4 fruit fly cellular contexts compared by ENCODE assay signal in genomic region chr3R:21520183-21520582, dm6.
TF ChIP-seq lines count a peak whose summit lies in the region.

No protein-coding gene starts in this region.

TF ChIP-seq in whole organism, adult, 20 proteins besides CTCF, POLR2A, EP300 and RAD21 (continued from another document):
- TF ChIP-seq cic (GFP tag; optimal IDR thresholded peaks at IDR 0.05; lab: Kevin White, UChicago) (peak; percentile 25), tj (GFP tag; optimal IDR thresholded peaks at IDR 0.05; lab: Kevin White, UChicago) (peak; percentile 71)

TF ChIP-seq in whole organism, embryonic, 481 proteins besides CTCF, POLR2A, EP300 and RAD21 (continued from another document and continues in another):
- TF ChIP-seq Stat92E (GFP tag; optimal IDR thresholded peaks at IDR 0.05; lab: Kevin White, UChicago), result peak in 1 of 3 experiments; percentile 3
- peak; percentile 99 for TF ChIP-seq ap (GFP tag; IDR thresholded peaks at IDR 0.05; lab: Robert Waterston, UW)
- TF ChIP-seq CG2199 (GFP tag; IDR thresholded peaks at IDR 0.05; lab: Robert Waterston, UW), result peak; percentile 99
- TF ChIP-seq C15 (GFP tag; IDR thresholded peaks at IDR 0.05; lab: Robert Waterston, UW), result peak; percentile 98
- TF ChIP-seq HLH4C (GFP tag; IDR thresholded peaks at IDR 0.05; lab: Robert Waterston, UW; ENCODE audit: partially characterized antibody), result no peak
- TF ChIP-seq ato (GFP tag; IDR thresholded peaks at IDR 0.05; lab: Robert Waterston, UW; ENCODE audit: partially characterized antibody), result 0 out of 2 replicates have a peak, but pooled peaks have one; percentile 24
- TF ChIP-seq CG10366 (GFP tag; IDR thresholded peaks at IDR 0.05; lab: Robert Waterston, UW), result peak; percentile 99
- TF ChIP-seq danr (GFP tag; IDR thresholded peaks at IDR 0.05; lab: Robert Waterston, UW), result peak; percentile 94
- peak in 1 of 2 experiments; percentile 98 for TF ChIP-seq bsh (GFP tag; optimal IDR thresholded peaks at IDR 0.05; lab: Kevin White, UChicago)
- peak; percentile 93 for TF ChIP-seq jumu (GFP tag; optimal IDR thresholded peaks at IDR 0.05; lab: Kevin White, UChicago)
- peak; percentile 99 for TF ChIP-seq CG8089 (GFP tag; optimal IDR thresholded peaks at IDR 0.05; lab: Kevin White, UChicago)
- TF ChIP-seq CG2889 (GFP tag; IDR thresholded peaks at IDR 0.05; lab: Robert Waterston, UW), result peak; percentile 96
- TF ChIP-seq wor (GFP tag; IDR thresholded peaks at IDR 0.05; lab: Robert Waterston, UW), result peak; percentile 91
- TF ChIP-seq seq (GFP tag; IDR thresholded peaks at IDR 0.05; lab: Robert Waterston, UW), result peak; percentile 97
- peak; percentile 98 for TF ChIP-seq CG3281 (GFP tag; optimal IDR thresholded peaks at IDR 0.05; lab: Kevin White, UChicago)
- peak; percentile 95 for TF ChIP-seq CG17612 (GFP tag; IDR thresholded peaks at IDR 0.05; lab: Robert Waterston, UW)
- TF ChIP-seq H15 (GFP tag; IDR thresholded peaks at IDR 0.05; lab: Robert Waterston, UW), result peak; percentile 99
- TF ChIP-seq Eip74EF (GFP tag; optimal IDR thresholded peaks at IDR 0.05; lab: Kevin White, UChicago), result peak in 1 of 2 experiments; percentile 73
- no peak for TF ChIP-seq unc-4 (GFP tag; IDR thresholded peaks at IDR 0.05; lab: Robert Waterston, UW; ENCODE audit: partially characterized antibody)
- no peak for TF ChIP-seq Lpt (GFP tag; optimal IDR thresholded peaks at IDR 0.05; lab: Kevin White, UChicago)
- peak; percentile 95 for TF ChIP-seq CG31224 (GFP tag; IDR thresholded peaks at IDR 0.05; lab: Robert Waterston, UW)
- TF ChIP-seq ttk (GFP tag; IDR thresholded peaks at IDR 0.05; lab: Robert Waterston, UW), result peak; percentile 99
- peak; percentile 98 for TF ChIP-seq HmgZ (tag; optimal IDR thresholded peaks at IDR 0.05; lab: Kevin White, UChicago)
- peak; percentile 99 for TF ChIP-seq CG9727 (GFP tag; optimal IDR thresholded peaks at IDR 0.05; lab: Kevin White, UChicago)
- peak; percentile 98 for TF ChIP-seq chn (GFP tag; optimal IDR thresholded peaks at IDR 0.05; lab: Kevin White, UChicago)
- peak; percentile 89 for TF ChIP-seq esg (GFP tag; conservative IDR thresholded peaks at IDR 0.05; lab: Robert Waterston, UW)
- peak; percentile 100 for TF ChIP-seq zfh1 (GFP tag; IDR thresholded peaks at IDR 0.05; lab: Robert Waterston, UW)
- peak; percentile 98 for TF ChIP-seq Optix (GFP tag; IDR thresholded peaks at IDR 0.05; lab: Robert Waterston, UW)
- TF ChIP-seq sim (GFP tag; IDR thresholded peaks at IDR 0.05; lab: Robert Waterston, UW), result peak; percentile 96
- peak; percentile 97 for TF ChIP-seq luna (GFP tag; optimal IDR thresholded peaks at IDR 0.05; lab: Kevin White, UChicago)
- peak; percentile 96 for TF ChIP-seq wek (GFP tag; optimal IDR thresholded peaks at IDR 0.05; lab: Kevin White, UChicago)
- TF ChIP-seq al (GFP tag; IDR thresholded peaks at IDR 0.05; lab: Robert Waterston, UW), result peak; percentile 97
- peak; percentile 99 for TF ChIP-seq CG10654 (GFP tag; optimal IDR thresholded peaks at IDR 0.05; lab: Kevin White, UChicago)
- TF ChIP-seq stwl (tag; optimal IDR thresholded peaks at IDR 0.05; lab: Kevin White, UChicago), result peak; percentile 96
- TF ChIP-seq toy (GFP tag; IDR thresholded peaks at IDR 0.05; lab: Robert Waterston, UW), result peak; percentile 95
- no peak for TF ChIP-seq Dll (GFP tag; IDR thresholded peaks at IDR 0.05; lab: Robert Waterston, UW; ENCODE audit: partially characterized antibody)
- peak; percentile 96 for TF ChIP-seq twi (tag; optimal IDR thresholded peaks at IDR 0.05; lab: Kevin White, UChicago)
- peak; percentile 87 for TF ChIP-seq CG32767 (GFP tag; IDR thresholded peaks at IDR 0.05; lab: Robert Waterston, UW)
- TF ChIP-seq pfk (GFP tag; optimal IDR thresholded peaks at IDR 0.05; lab: Kevin White, UChicago), result peak; percentile 87
- peak; percentile 95 for TF ChIP-seq psq (GFP tag; optimal IDR thresholded peaks at IDR 0.05; lab: Kevin White, UChicago)
- peak; percentile 92 for TF ChIP-seq CG11696 (GFP tag; IDR thresholded peaks at IDR 0.05; lab: Robert Waterston, UW)
- no peak for TF ChIP-seq hth (optimal IDR thresholded peaks at IDR 0.05; lab: Kevin White, UChicago)

TF ChIP-seq in whole organism, prepupa, 60 proteins besides CTCF, POLR2A, EP300 and RAD21 (continued from another document):
- peak; percentile 93 for TF ChIP-seq net (GFP tag; optimal IDR thresholded peaks at IDR 0.05; lab: Kevin White, UChicago)
- peak; percentile 97 for TF ChIP-seq cyc (GFP tag; optimal IDR thresholded peaks at IDR 0.05; lab: Kevin White, UChicago)
- TF ChIP-seq eg (GFP tag; IDR thresholded peaks at IDR 0.05; lab: Robert Waterston, UW), result peak; percentile 93
- peak; percentile 95 for TF ChIP-seq OdsH (GFP tag; optimal IDR thresholded peaks at IDR 0.05; lab: Kevin White, UChicago)
- TF ChIP-seq Ets96B (tag; optimal IDR thresholded peaks at IDR 0.05; lab: Kevin White, UChicago), result no peak
- peak; percentile 78 for TF ChIP-seq CG9139 (GFP tag; optimal IDR thresholded peaks at IDR 0.05; lab: Kevin White, UChicago)
- peak; percentile 92 for TF ChIP-seq CG34406 (GFP tag; optimal IDR thresholded peaks at IDR 0.05; lab: Kevin White, UChicago)
- peak; percentile 96 for TF ChIP-seq esn (GFP tag; optimal IDR thresholded peaks at IDR 0.05; lab: Kevin White, UChicago)
- TF ChIP-seq fkh (GFP tag; optimal IDR thresholded peaks at IDR 0.05; lab: Kevin White, UChicago), result peak; percentile 91
- peak; percentile 89 for TF ChIP-seq CG10669 (GFP tag; optimal IDR thresholded peaks at IDR 0.05; lab: Kevin White, UChicago)
- TF ChIP-seq Hr4 (GFP tag; optimal IDR thresholded peaks at IDR 0.05; lab: Kevin White, UChicago), result peak; percentile 83
- peak; percentile 92 for TF ChIP-seq svp (GFP tag; lab: Kevin White, UChicago)
- TF ChIP-seq CG11762 (GFP tag; optimal IDR thresholded peaks at IDR 0.05; lab: Kevin White, UChicago; ENCODE audit: insufficient read depth), result peak; percentile 88
- peak; percentile 97 for TF ChIP-seq lz (GFP tag; optimal IDR thresholded peaks at IDR 0.05; lab: Kevin White, UChicago)
- no peak for TF ChIP-seq CG15336 (GFP tag; IDR thresholded peaks at IDR 0.05; lab: Robert Waterston, UW)
- TF ChIP-seq Ets21C (GFP tag; optimal IDR thresholded peaks at IDR 0.05; lab: Kevin White, UChicago), result peak; percentile 83
- peak; percentile 97 for TF ChIP-seq CG31627 (GFP tag; optimal IDR thresholded peaks at IDR 0.05; lab: Kevin White, UChicago)
- TF ChIP-seq pdm3 (GFP tag; optimal IDR thresholded peaks at IDR 0.05; lab: Kevin White, UChicago), result peak; percentile 94
- TF ChIP-seq topi (GFP tag; optimal IDR thresholded peaks at IDR 0.05; lab: Kevin White, UChicago), result peak; percentile 92
- peak; percentile 97 for TF ChIP-seq Hr39 (GFP tag; optimal IDR thresholded peaks at IDR 0.05; lab: Kevin White, UChicago)
- TF ChIP-seq CG6808 (GFP tag; optimal IDR thresholded peaks at IDR 0.05; lab: Kevin White, UChicago), result peak; percentile 81
- TF ChIP-seq CG32006 (GFP tag; optimal IDR thresholded peaks at IDR 0.05; lab: Kevin White, UChicago), result peak; percentile 74
- peak; percentile 89 for TF ChIP-seq CG6792 (GFP tag; optimal IDR thresholded peaks at IDR 0.05; lab: Kevin White, UChicago)
- peak; percentile 87 for TF ChIP-seq Smox (GFP tag; optimal IDR thresholded peaks at IDR 0.05; lab: Kevin White, UChicago)
- peak; percentile 33 to 89 for TF ChIP-seq ss (GFP tag; optimal IDR thresholded peaks at IDR 0.05; lab: Kevin White, UChicago)
- TF ChIP-seq acj6 (GFP tag; optimal IDR thresholded peaks at IDR 0.05; lab: Kevin White, UChicago), result peak; percentile 95
- TF ChIP-seq Eip75B (GFP tag; optimal IDR thresholded peaks at IDR 0.05; lab: Kevin White, UChicago), result peak; percentile 89
- peak; percentile 90 for TF ChIP-seq CG11902 (GFP tag; optimal IDR thresholded peaks at IDR 0.05; lab: Kevin White, UChicago)
- peak; percentile 69 for TF ChIP-seq spab (GFP tag; optimal IDR thresholded peaks at IDR 0.05; lab: Kevin White, UChicago)
- TF ChIP-seq CG3032 (tag; optimal IDR thresholded peaks at IDR 0.05; lab: Kevin White, UChicago), result peak; percentile 87
- TF ChIP-seq Sox102F (GFP tag; optimal IDR thresholded peaks at IDR 0.05; lab: Kevin White, UChicago), result peak; percentile 88
- TF ChIP-seq dac (GFP tag; optimal IDR thresholded peaks at IDR 0.05; lab: Kevin White, UChicago), result peak; percentile 86
- TF ChIP-seq Blimp-1 (GFP tag; optimal IDR thresholded peaks at IDR 0.05; lab: Kevin White, UChicago), result peak; percentile 80
- peak; percentile 91 for TF ChIP-seq CG6854 (GFP tag; optimal IDR thresholded peaks at IDR 0.05; lab: Kevin White, UChicago)
- no peak for TF ChIP-seq dsx (GFP tag; optimal IDR thresholded peaks at IDR 0.05; lab: Kevin White, UChicago; ENCODE audit: poor library complexity, severe bottlenecking)
- TF ChIP-seq CG8119 (GFP tag; IDR thresholded peaks at IDR 0.05; lab: Robert Waterston, UW), result no peak
- peak; percentile 94 for TF ChIP-seq CG8319 (GFP tag; optimal IDR thresholded peaks at IDR 0.05; lab: Kevin White, UChicago)
- no peak for TF ChIP-seq Eip93F (GFP tag; optimal IDR thresholded peaks at IDR 0.05; lab: Kevin White, UChicago)
- TF ChIP-seq fd59A (GFP tag; optimal IDR thresholded peaks at IDR 0.05; lab: Kevin White, UChicago), result peak; percentile 85
- peak; percentile 13 for TF ChIP-seq Hr38 (GFP tag; optimal IDR thresholded peaks at IDR 0.05; lab: Kevin White, UChicago)
- TF ChIP-seq CG16779 (tag; optimal IDR thresholded peaks at IDR 0.05; lab: Kevin White, UChicago), result peak; percentile 53

TF ChIP-seq in whole organism, wandering third instar larva, 38 proteins besides CTCF, POLR2A, EP300 and RAD21 (continued from another document):
- no peak for TF ChIP-seq Dfd (GFP tag; optimal IDR thresholded peaks at IDR 0.05; lab: Kevin White, UChicago)
- TF ChIP-seq Hr78 (GFP tag; optimal IDR thresholded peaks at IDR 0.05; lab: Kevin White, UChicago), result no peak
- peak; percentile 96 for TF ChIP-seq sv (GFP tag; optimal IDR thresholded peaks at IDR 0.05; lab: Kevin White, UChicago)
- TF ChIP-seq fru (GFP tag; optimal IDR thresholded peaks at IDR 0.05; lab: Kevin White, UChicago), result peak; percentile 92
- peak; percentile 94 for TF ChIP-seq HLH106 (tag; optimal IDR thresholded peaks at IDR 0.05; lab: Kevin White, UChicago)
- TF ChIP-seq foxo (GFP tag; optimal IDR thresholded peaks at IDR 0.05; lab: Kevin White, UChicago), result peak; percentile 33 to 96
- peak; percentile 88 for TF ChIP-seq tai (GFP tag; optimal IDR thresholded peaks at IDR 0.05; lab: Kevin White, UChicago)
- TF ChIP-seq ey (GFP tag; optimal IDR thresholded peaks at IDR 0.05; lab: Kevin White, UChicago), result peak; percentile 88
- peak; percentile 81 for TF ChIP-seq Mio (GFP tag; optimal IDR thresholded peaks at IDR 0.05; lab: Kevin White, UChicago)
- TF ChIP-seq br (GFP tag; optimal IDR thresholded peaks at IDR 0.05; lab: Kevin White, UChicago), result peak; percentile 94
- peak; percentile 76 for TF ChIP-seq GATAd (GFP tag; optimal IDR thresholded peaks at IDR 0.05; lab: Kevin White, UChicago)
- peak; percentile 98 for TF ChIP-seq dmrt93B (GFP tag; optimal IDR thresholded peaks at IDR 0.05; lab: Kevin White, UChicago)
- no peak for TF ChIP-seq Rel (GFP tag; optimal IDR thresholded peaks at IDR 0.05; lab: Kevin White, UChicago)
- TF ChIP-seq Rel (tag; optimal IDR thresholded peaks at IDR 0.05; lab: Kevin White, UChicago), result no peak
- no peak for TF ChIP-seq dl (GFP tag; optimal IDR thresholded peaks at IDR 0.05; lab: Kevin White, UChicago; ENCODE audit: insufficient read depth in 1 of 2, partially characterized antibody in 2 of 2)
- TF ChIP-seq sage (GFP tag; optimal IDR thresholded peaks at IDR 0.05; lab: Kevin White, UChicago), result peak; percentile 72
- peak; percentile 85 for TF ChIP-seq psq (GFP tag; optimal IDR thresholded peaks at IDR 0.05; lab: Kevin White, UChicago)
